Worm (Caenorhabditis elegans) whole organism, young adult: Measurements from ENCODE around the gene lsm-4.

Experiments used
- C06A6.2 ChIP-seq: fragments of 200-800 bp; sonication (Bioruptor generic); conservative IDR thresholded peaks from 2 replicates; pipeline ENCODE4 v1.3.6; 2022; ENCODE audit warnings: missing genetic modification characterization, missing compliant biosample characterization
- D2030.7 ChIP-seq: fragments of 200-800 bp; sonication (Bioruptor generic); IDR thresholded peaks from 2 replicates; pipeline ENCODE4 v1.3.6; 2022; ENCODE audit warnings: missing genetic modification reagents, missing genetic modification characterization, missing compliant biosample characterization
- F10E7.11 ChIP-seq: sonication (generic microtip); optimal IDR thresholded peaks from 2 replicates; lab custom pipeline; 2017; ENCODE audit warnings: mild to moderate bottlenecking, missing genetic modification characterization, moderate library complexity, missing compliant biosample characterization
- T07F8.4 ChIP-seq: sonication (generic microtip); optimal IDR thresholded peaks from 2 replicates; lab custom pipeline; 2016; ENCODE audit warnings: mild to moderate bottlenecking, missing genetic modification characterization, moderate library complexity, missing compliant biosample characterization
- Y56A3A.18 ChIP-seq: fragments of 200-800 bp; sonication (Bioruptor generic); IDR thresholded peaks from 2 replicates; pipeline ENCODE4 v1.3.6; 2022; ENCODE audit warnings: missing genetic modification reagents, missing genetic modification characterization, missing compliant biosample characterization
- ZK185.1 ChIP-seq: sonication (generic microtip); optimal IDR thresholded peaks from 2 replicates; lab custom pipeline; 2016; ENCODE audit warnings: mild to moderate bottlenecking, missing genetic modification characterization, missing compliant biosample characterization; ENCODE audit not compliant: poor library complexity, severe bottlenecking
- bed-2 ChIP-seq: fragments of 200-800 bp; sonication (Bioruptor generic); IDR thresholded peaks from 2 replicates; pipeline ENCODE4 v1.3.6; 2022; ENCODE audit warnings: missing genetic modification reagents, missing genetic modification characterization, missing compliant biosample characterization
- cebp-2 ChIP-seq: fragments of 200-800 bp; sonication (Bioruptor generic); IDR thresholded peaks from 2 replicates; pipeline ENCODE4 v1.3.6; 2022; ENCODE audit warnings: missing genetic modification characterization, missing compliant biosample characterization
- him-1 ChIP-seq: sonication (generic microtip); optimal IDR thresholded peaks from 2 replicates; lab custom pipeline; 2016; ENCODE audit warnings: missing genotype, missing genetic modification reagents, missing genetic modification characterization, missing compliant biosample characterization
- hmg-1.2 ChIP-seq: fragments of 200-800 bp; sonication (Bioruptor generic); IDR thresholded peaks from 2 replicates; pipeline ENCODE4 v1.3.6; 2022; ENCODE audit warnings: missing genetic modification reagents, missing genetic modification characterization, missing compliant biosample characterization
- let-607 ChIP-seq, 2 experiments: fragments of 200-800 bp in 1 of 2; sonication (Bioruptor generic) in 1 of 2; sonication (generic microtip) in 1 of 2; optimal IDR thresholded peaks; 2 replicates each; lab custom pipeline; 2016 to 2018; ENCODE audit warnings: mild to moderate bottlenecking in 2 of 2, missing compliant biosample characterization in 2 of 2, missing genetic modification characterization in 2 of 2, moderate library complexity in 2 of 2, missing genotype in 1 of 2
- lir-1 ChIP-seq: fragments of 200-800 bp; sonication (Bioruptor generic); conservative IDR thresholded peaks from 2 replicates; pipeline ENCODE4 v1.3.6; 2022; ENCODE audit warnings: missing genetic modification reagents, missing genetic modification characterization, missing compliant biosample characterization
- nhr-120 ChIP-seq: fragments of 200-800 bp; sonication (Bioruptor generic); IDR thresholded peaks from 2 replicates; pipeline ENCODE4 v1.3.6; 2022; ENCODE audit warnings: missing genetic modification characterization, missing compliant biosample characterization
- nhr-179 ChIP-seq: sonication (generic microtip); optimal IDR thresholded peaks from 2 replicates; lab custom pipeline; 2016; ENCODE audit warnings: mild to moderate bottlenecking, missing genetic modification characterization, missing compliant biosample characterization
- nhr-80 ChIP-seq: sonication (generic microtip); optimal IDR thresholded peaks from 2 replicates; lab custom pipeline; 2016; ENCODE audit warnings: missing genetic modification characterization, missing compliant biosample characterization
- pha-4 ChIP-seq: fragments of 150-350 bp; sonication (generic microtip); optimal IDR thresholded peaks from 2 replicates; lab custom pipeline; 2014; ENCODE audit warnings: missing biosample characterization, missing genetic modification reagents, missing genetic modification characterization
- rec-8 ChIP-seq, 2 experiments: sonication (generic microtip); optimal IDR thresholded peaks; 2 replicates each; lab custom pipeline; 2016; ENCODE audit warnings: mild to moderate bottlenecking in 2 of 2, missing genetic modification characterization in 2 of 2, missing genetic modification reagents in 2 of 2, missing genotype in 2 of 2, missing biosample characterization in 1 of 2, missing compliant biosample characterization in 1 of 2, moderate library complexity in 1 of 2
- rpc-1 ChIP-seq, 2 experiments: fragments of 150-350 bp in 1 of 2; sonication (generic microtip) in 1 of 2; optimal IDR thresholded peaks; 2 replicates each; lab custom pipeline; 2014 to 2018; ENCODE audit warnings: missing biosample characterization in 1 of 2, missing genetic modification characterization in 1 of 2, missing genetic modification reagents in 1 of 2, missing genotype in 1 of 2
- sea-2 ChIP-seq: fragments of 200-800 bp; sonication (Bioruptor generic); IDR thresholded peaks from 2 replicates; pipeline ENCODE4 v1.3.6; 2022; ENCODE audit warnings: missing genetic modification characterization, missing compliant biosample characterization
- snpc-1.1 ChIP-seq: sonication (generic microtip); optimal IDR thresholded peaks from 2 replicates; lab custom pipeline; 2017; ENCODE audit warnings: missing genetic modification characterization, mild to moderate bottlenecking, missing compliant biosample characterization, antibody characterized with exemption, moderate library complexity, missing genotype, missing genetic modification reagents; ENCODE audit not compliant: insufficient read depth
- snpc-1.3 ChIP-seq: sonication (generic microtip); optimal IDR thresholded peaks from 2 replicates; lab custom pipeline; 2017; ENCODE audit warnings: missing genetic modification characterization, mild to moderate bottlenecking, missing compliant biosample characterization, antibody characterized with exemption, moderate library complexity, missing genotype, missing genetic modification reagents; ENCODE audit not compliant: insufficient read depth
- snpc-3.4 ChIP-seq: sonication (generic microtip); optimal IDR thresholded peaks from 2 replicates; lab custom pipeline; 2017; ENCODE audit warnings: missing genetic modification characterization, mild to moderate bottlenecking, missing compliant biosample characterization, antibody characterized with exemption, moderate library complexity, missing genotype, missing genetic modification reagents
- snpc-4 ChIP-seq, 5 experiments: fragments of 150-350 bp in 1 of 5; sonication (generic microtip) in 4 of 5; optimal IDR thresholded peaks; 2 replicates each; lab custom pipeline; 2014 to 2018; ENCODE audit warnings: missing genetic modification characterization in 5 of 5, missing biosample characterization in 3 of 5, antibody characterized with exemption in 2 of 5, mild to moderate bottlenecking in 2 of 5, missing compliant biosample characterization in 2 of 5, missing genotype in 2 of 5, moderate library complexity in 2 of 5, missing genetic modification reagents in 1 of 5
- tbp1 ChIP-seq: fragments of 200-800 bp; sonication (Bioruptor generic); optimal IDR thresholded peaks from 2 replicates; lab custom pipeline; 2018; ENCODE audit warnings: mild to moderate bottlenecking, missing genetic modification characterization, missing compliant biosample characterization
- tbx-9 ChIP-seq: sonication (generic microtip); optimal IDR thresholded peaks from 2 replicates; lab custom pipeline; 2016; ENCODE audit warnings: borderline replicate concordance, missing genetic modification characterization, inconsistent platforms, missing compliant biosample characterization
- xnd-1 ChIP-seq: sonication (generic microtip); optimal IDR thresholded peaks from 2 replicates; lab custom pipeline; 2016; ENCODE audit warnings: missing genotype, missing genetic modification reagents, missing genetic modification characterization, missing compliant biosample characterization
- zim-3 ChIP-seq: sonication (generic microtip); optimal IDR thresholded peaks from 2 replicates; lab custom pipeline; 2017; ENCODE audit warnings: mild to moderate bottlenecking, missing genetic modification characterization, moderate library complexity, missing compliant biosample characterization
- ztf-25 ChIP-seq: fragments of 200-800 bp; sonication (Bioruptor generic); IDR thresholded peaks from 2 replicates; pipeline ENCODE4 v1.3.6; 2022; ENCODE audit warnings: missing genetic modification reagents, missing genetic modification characterization, missing compliant biosample characterization
- ztf-28 ChIP-seq: fragments of 200-800 bp; sonication (Bioruptor generic); IDR thresholded peaks from 2 replicates; pipeline ENCODE4 v1.3.6; 2022; ENCODE audit warnings: missing genetic modification reagents, missing genetic modification characterization, missing compliant biosample characterization

lsm-4 gene

ce11 chrII:7233274-7233673 lies 19.7 kb downstream of the lsm-4 start:
- TF ChIP-seq tbx-9 = no peak
- no peak for TF ChIP-seq Y56A3A.18 (GFP tag; lab: Robert Waterston, UW)
- no peak for TF ChIP-seq let-607 (tag; optimal IDR thresholded peaks at IDR 0.05; lab: Kevin White, UChicago)
- TF ChIP-seq snpc-1.1 = no peak
- TF ChIP-seq nhr-80 (tag; lab: Kevin White, UChicago) = peak; percentile 28

- TF ChIP-seq nhr-80 (tag; lab: Kevin White, UChicago) (peak; percentile 52), snpc-3.4 (tag; lab: Kevin White, UChicago) (no peak), ztf-25 (GFP tag; lab: Robert Waterston, UW) (no peak), sea-2 (GFP tag; lab: Robert Waterston, UW) (no peak), nhr-179 (tag; lab: Kevin White, UChicago) (no peak), zim-3 (no peak), snpc-1.3 (tag; lab: Kevin White, UChicago) (no peak)
- TF ChIP-seq, all 124 proteins: peak for 1
These were observed 20.4 kb downstream of the lsm-4 start, which contains the start of gene ctsa-3.1 for ce11 chrII:7232517-7232916. Gene ctsa-3.1, plus strand, starts transcription at chrII:7232853.

- no peak for TF ChIP-seq rpc-1 (optimal IDR thresholded peaks at IDR 0.05; lab: Kevin White, UChicago)
- TF ChIP-seq rpc-1 (tag; optimal IDR thresholded peaks at IDR 0.05; lab: Kevin White, UChicago) = peak; percentile 25
- TF ChIP-seq snpc-1.1 = peak; percentile 89
- no peak for TF ChIP-seq rec-8 (tag; optimal IDR thresholded peaks at IDR 0.05; lab: Kevin White, UChicago)
- 0 out of 2 replicates have a peak, but pooled peaks have one; percentile 21 for TF ChIP-seq D2030.7
- no peak for TF ChIP-seq lir-1 (GFP tag; lab: Robert Waterston, UW)
- TF ChIP-seq F10E7.11 (tag; lab: Kevin White, UChicago) = no peak
- peak; percentile 68 for TF ChIP-seq tbp1 (GFP tag; lab: Kevin White, UChicago)
- TF ChIP-seq snpc-4 (GFP tag; optimal IDR thresholded peaks at IDR 0.05; lab: Kevin White, UChicago) = peak; percentile 81
- peak; percentile 90 to 93 (median 91) for TF ChIP-seq snpc-4 (tag; optimal IDR thresholded peaks at IDR 0.05; lab: Kevin White, UChicago)
- peak; percentile 76 for TF ChIP-seq hmg-1.2 (GFP tag; lab: Robert Waterston, UW)
- TF ChIP-seq snpc-3.4 (tag; lab: Kevin White, UChicago) = peak; percentile 15
- TF ChIP-seq ztf-28 (GFP tag; lab: Robert Waterston, UW) = no peak
- no peak for TF ChIP-seq nhr-120 (GFP tag; lab: Robert Waterston, UW)
- peak; percentile 35 for TF ChIP-seq him-1 (tag; lab: Kevin White, UChicago)
These were observed 21.0 kb downstream of the lsm-4 start for ce11 chrII:7231951-7232350.

DNA sequence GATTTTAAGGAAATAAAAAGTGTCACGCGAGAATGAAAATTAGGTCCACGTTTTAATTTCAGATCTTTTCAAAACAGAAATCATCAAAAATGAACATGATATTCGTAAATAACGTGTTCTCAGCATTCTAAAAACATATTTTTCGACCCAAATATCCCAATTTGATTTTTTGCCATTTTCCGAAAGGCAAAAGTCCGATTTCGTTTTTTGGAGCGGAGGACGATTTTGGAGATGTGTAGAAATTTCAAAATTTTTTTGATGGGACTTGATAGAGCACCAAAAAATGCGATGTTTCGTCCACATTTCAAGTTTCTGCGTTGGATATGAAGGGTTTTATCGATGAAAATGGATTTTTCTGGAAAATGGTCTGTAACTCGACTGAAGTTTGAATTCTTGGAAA lies 22.3 kb downstream of the lsm-4 start:
- TF ChIP-seq nhr-120 (GFP tag; lab: Robert Waterston, UW) = no peak
- TF ChIP-seq C06A6.2 (GFP tag; lab: Robert Waterston, UW) = no peak
- TF ChIP-seq bed-2 = no peak
- TF ChIP-seq nhr-80 (tag; lab: Kevin White, UChicago) = no peak
- no peak for TF ChIP-seq ZK185.1 (tag; lab: Kevin White, UChicago)
- no peak for TF ChIP-seq cebp-2 (GFP tag; lab: Robert Waterston, UW)
- TF ChIP-seq T07F8.4 = no peak
- no peak for TF ChIP-seq zim-3
- TF ChIP-seq pha-4 (tag; lab: Kevin White, UChicago) = no peak
- no peak for TF ChIP-seq xnd-1 (tag; lab: Kevin White, UChicago)
- TF ChIP-seq, all 124 proteins: peak for 0
